Fruit fly (Drosophila melanogaster): ENCODE measurements around the gene ergic53.
A peak's percentile ranks its signal among the peaks of the same experiment; 100 is the strongest.

The ergic53 gene

dm6 chr3L:8546355-8546771 is 11.6 kb downstream of the ergic53 start (continued):
- no peak; the same call in 1 of the 2 replicates for TF ChIP-seq MBD-R2 (GFP tag; IDR thresholded peaks at IDR 0.05)
- TF ChIP-seq Vsx1 (GFP tag; optimal IDR thresholded peaks at IDR 0.05) = no peak
- peak; percentile 11 for TF ChIP-seq tap (tag; optimal IDR thresholded peaks at IDR 0.05)
- TF ChIP-seq pzg (GFP tag; optimal IDR thresholded peaks at IDR 0.05) = no peak
- no peak for TF ChIP-seq CG4424 (GFP tag; optimal IDR thresholded peaks at IDR 0.05)
- TF ChIP-seq CG34376 (GFP tag; optimal IDR thresholded peaks at IDR 0.05) = no peak
- no peak for TF ChIP-seq sens-2 (GFP tag; IDR thresholded peaks at IDR 0.05)
- TF ChIP-seq CG6654 (GFP tag; optimal IDR thresholded peaks at IDR 0.05) = no peak
- 0 out of 2 replicates have a peak, but pooled peaks have one; percentile 6 for TF ChIP-seq CG5953 (GFP tag; IDR thresholded peaks at IDR 0.05)
- no peak for TF ChIP-seq abd-A (tag; optimal IDR thresholded peaks at IDR 0.05)
- peak; percentile 29 for TF ChIP-seq kni (GFP tag; optimal IDR thresholded peaks at IDR 0.05)
- peak; percentile 41; the same call in 1 of the 2 replicates for TF ChIP-seq hbn (GFP tag; IDR thresholded peaks at IDR 0.05; ENCODE audit: partially characterized antibody)
- TF ChIP-seq sqz (GFP tag; optimal IDR thresholded peaks at IDR 0.05) = no peak
- no peak for TF ChIP-seq MESR4 (GFP tag; optimal IDR thresholded peaks at IDR 0.05)
- TF ChIP-seq CG15073 (GFP tag; optimal IDR thresholded peaks at IDR 0.05) = no peak
- no peak for TF ChIP-seq HHEX (GFP tag; optimal IDR thresholded peaks at IDR 0.05)
- no peak for TF ChIP-seq CG1602 (GFP tag; optimal IDR thresholded peaks at IDR 0.05)
- no peak for TF ChIP-seq bab2 (GFP tag; optimal IDR thresholded peaks at IDR 0.05)
- no peak for TF ChIP-seq Camta (GFP tag; optimal IDR thresholded peaks at IDR 0.05)
- TF ChIP-seq Side (GFP tag; optimal IDR thresholded peaks at IDR 0.05) = no peak
- no peak for TF ChIP-seq tgo (GFP tag; IDR thresholded peaks at IDR 0.05)
- no peak for TF ChIP-seq CG2129 (GFP tag; IDR thresholded peaks at IDR 0.05; ENCODE audit: partially characterized antibody)
- TF ChIP-seq sob (GFP tag; IDR thresholded peaks at IDR 0.05) = 0 out of 2 replicates have a peak, but pooled peaks have one; percentile 36
- TF ChIP-seq slbo (GFP tag; IDR thresholded peaks at IDR 0.05) = peak; percentile 39; the same call in 1 of the 2 replicates
- TF ChIP-seq Bdp1 (GFP tag; optimal IDR thresholded peaks at IDR 0.05) = no peak
- no peak for TF ChIP-seq Kr (GFP tag; optimal IDR thresholded peaks at IDR 0.05)
- TF ChIP-seq CG8478 (optimal IDR thresholded peaks at IDR 0.05) = no peak
- peak; percentile 24 for TF ChIP-seq Hand (GFP tag; optimal IDR thresholded peaks at IDR 0.05)
- TF ChIP-seq CG14014 (GFP tag; IDR thresholded peaks at IDR 0.05) = peak; percentile 14; the same call in 1 of the 2 replicates
- peak; percentile 47; the same call in 1 of the 2 replicates for TF ChIP-seq unc-4 (GFP tag; IDR thresholded peaks at IDR 0.05; ENCODE audit: partially characterized antibody)
- TF ChIP-seq CG31224 (GFP tag; IDR thresholded peaks at IDR 0.05) = no peak
- no peak for TF ChIP-seq Oaz (GFP tag; IDR thresholded peaks at IDR 0.05)
- no peak for TF ChIP-seq schlank (tag; optimal IDR thresholded peaks at IDR 0.05)
- TF ChIP-seq CG17568 (GFP tag; optimal IDR thresholded peaks at IDR 0.05) = no peak
- TF ChIP-seq CG8765 (GFP tag; IDR thresholded peaks at IDR 0.05) = no peak
- no peak; the same call in 1 of the 2 replicates for TF ChIP-seq toy (GFP tag; IDR thresholded peaks at IDR 0.05)
- TF ChIP-seq Hey (tag; optimal IDR thresholded peaks at IDR 0.05) = no peak
- 0 out of 3 replicates have a peak, but pooled peaks have one; percentile 30 for TF ChIP-seq otp (GFP tag; IDR thresholded peaks at IDR 0.05)
- TF ChIP-seq org-1 (GFP tag; optimal IDR thresholded peaks at IDR 0.05) = no peak
- TF ChIP-seq NFAT (GFP tag; IDR thresholded peaks at IDR 0.05) = no peak
- peak; percentile 45 for TF ChIP-seq cwo (GFP tag; optimal IDR thresholded peaks at IDR 0.05)
- TF ChIP-seq Hr51 (GFP tag; optimal IDR thresholded peaks at IDR 0.05) = no peak
- TF ChIP-seq stc (GFP tag; IDR thresholded peaks at IDR 0.05) = no peak; the same call in 1 of the 2 replicates
- no peak for TF ChIP-seq CG12659 (GFP tag; optimal IDR thresholded peaks at IDR 0.05)
- no peak for TF ChIP-seq CG5245 (GFP tag; optimal IDR thresholded peaks at IDR 0.05)
- TF ChIP-seq ttk (GFP tag; IDR thresholded peaks at IDR 0.05) = no peak
- no peak for TF ChIP-seq CG10654 (GFP tag; optimal IDR thresholded peaks at IDR 0.05)
- TF ChIP-seq CG7786 (GFP tag; optimal IDR thresholded peaks at IDR 0.05) = no peak
- peak; percentile 91; the same call in 1 of the 4 replicates for TF ChIP-seq chinmo (GFP tag; IDR thresholded peaks at IDR 0.05; ENCODE audit: partially characterized antibody)
- no peak for TF ChIP-seq sima (GFP tag; optimal IDR thresholded peaks at IDR 0.05)
- TF ChIP-seq CG31388 (GFP tag; optimal IDR thresholded peaks at IDR 0.05) = no peak

All from whole organism, embryonic.